Fruit fly (Drosophila melanogaster): ENCODE data around the gene CG11679.
A peak's percentile ranks its signal among the peaks of the same experiment; 100 is the strongest.

CG11679 gene

DNA sequence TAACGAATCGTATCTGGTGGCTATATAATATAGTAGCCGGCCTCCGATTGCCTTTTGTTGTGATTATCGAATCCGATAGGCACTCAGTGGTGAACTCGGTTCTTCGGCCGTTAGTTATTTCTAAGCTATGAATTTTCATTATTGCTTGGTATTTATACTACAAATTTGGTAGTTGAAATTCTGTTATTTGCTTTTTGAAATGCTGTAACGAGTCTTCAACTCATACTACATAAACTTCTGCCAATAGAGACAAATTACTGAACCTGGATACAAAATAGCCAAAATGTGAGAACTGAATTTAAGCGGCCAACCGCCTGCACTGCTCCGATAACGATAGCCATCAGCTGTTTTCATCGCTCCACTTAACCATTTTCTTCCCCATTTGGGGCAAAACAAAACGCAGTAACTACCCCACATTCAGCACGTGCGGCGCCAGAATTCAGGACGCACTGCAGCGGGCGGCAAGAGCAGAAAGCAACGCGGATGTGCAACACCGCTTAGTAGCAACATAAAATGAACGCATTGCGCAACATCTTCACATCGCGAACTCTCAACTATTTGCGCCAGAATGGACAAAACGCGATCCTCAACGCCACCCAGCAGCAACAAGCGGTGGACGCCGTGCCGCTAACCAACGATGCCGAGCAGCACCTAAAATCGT lies at the start of gene CG11679, which contains the start of gene CG8206:
CG11679 (minus strand) TSS at position 65 of the 661 bp plus-strand sequence.
CG8206 (plus strand) TSS at position 341 of the 661 bp plus-strand sequence.
- TF ChIP-seq CTCF (optimal IDR thresholded peaks at IDR 0.05) (no peak), CG8478 (optimal IDR thresholded peaks at IDR 0.05) (no peak)

DNA sequence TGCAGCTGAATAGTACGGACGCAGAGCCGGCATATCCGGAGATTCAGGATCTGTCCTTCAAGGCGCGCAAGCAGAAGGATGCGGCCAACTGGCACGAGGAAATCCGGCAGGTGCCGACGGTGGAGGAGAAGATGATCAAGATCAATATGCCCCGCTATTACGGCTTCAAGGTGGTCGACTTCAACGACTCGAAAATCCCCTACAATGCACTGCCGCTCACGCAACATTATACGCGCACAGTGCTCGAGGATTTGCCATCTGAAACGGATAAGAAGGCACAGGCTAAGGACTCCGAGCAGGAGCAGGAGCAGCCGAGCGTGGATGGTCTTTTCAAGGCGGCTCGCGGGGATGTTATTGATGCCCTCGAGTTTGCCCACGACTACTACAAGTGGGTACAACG lies 47.5 kb upstream of the CG11679 start:
- TF ChIP-seq CTCF (optimal IDR thresholded peaks at IDR 0.05): no peak
- TF ChIP-seq CG8478 (optimal IDR thresholded peaks at IDR 0.05): no peak

DNA sequence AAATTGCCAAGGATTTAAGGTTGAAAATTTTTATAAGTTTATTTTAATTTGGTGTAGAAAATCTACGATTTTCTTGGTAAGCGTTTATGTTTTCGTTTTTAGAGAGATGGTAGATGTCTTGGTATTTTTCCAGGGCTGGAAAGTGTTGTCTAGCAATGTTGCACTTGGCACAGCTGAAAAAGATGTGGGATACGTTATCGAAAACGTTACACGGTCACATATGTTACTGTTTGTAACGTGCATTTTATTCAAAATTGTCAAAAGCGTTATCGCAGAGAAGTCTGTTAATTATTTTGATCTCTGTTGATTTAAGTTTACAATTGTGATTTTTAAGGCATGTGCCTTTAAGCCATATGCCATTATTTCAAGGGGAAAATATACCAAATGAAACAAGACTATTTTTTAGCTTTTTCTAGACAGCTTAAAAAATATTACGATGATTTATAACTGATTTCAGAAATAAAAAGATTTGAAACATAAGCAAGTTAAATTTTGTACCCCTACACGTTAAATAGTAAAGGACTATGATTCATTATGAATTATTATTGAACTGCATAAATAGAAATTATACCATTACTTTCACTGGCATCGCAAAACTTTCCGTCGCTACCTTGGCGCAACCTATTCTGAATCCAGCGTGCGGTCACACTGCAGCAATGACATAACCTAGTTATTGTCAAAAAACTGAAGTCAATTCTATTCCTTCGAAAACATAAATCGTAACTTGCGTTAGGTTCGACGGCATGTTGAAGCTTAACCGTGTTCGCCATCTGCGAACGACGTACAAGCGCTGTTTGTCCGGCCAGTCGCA lies 46.9 kb upstream of the CG11679 start, which contains the start of the genes Paf-AHalpha and mRpS30:
Paf-AHalpha (minus strand) TSS at position 155 of the 811 bp plus-strand sequence.
mRpS30 (plus strand) TSS at position 619 of the 811 bp plus-strand sequence.
- TF ChIP-seq CTCF (optimal IDR thresholded peaks at IDR 0.05): no peak
- TF ChIP-seq CG8478 (optimal IDR thresholded peaks at IDR 0.05): no peak

DNA sequence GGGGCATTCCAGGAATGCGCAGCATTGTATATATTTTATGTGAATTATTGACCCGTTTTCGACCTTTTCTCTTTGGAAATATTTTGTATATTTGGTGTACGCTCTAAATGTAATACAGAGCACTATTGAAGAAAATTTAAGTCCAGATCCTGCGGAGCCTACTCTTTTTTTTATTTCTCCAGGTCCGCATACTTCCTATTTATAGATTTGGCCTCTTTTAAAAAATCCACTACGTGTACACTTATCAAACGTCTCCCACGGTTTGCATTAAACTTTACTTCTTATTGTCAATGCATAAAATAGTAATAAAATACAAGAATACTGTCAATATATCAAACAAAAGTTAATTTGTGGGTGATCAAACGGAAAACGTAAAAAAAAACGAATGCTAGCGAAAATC lies 44.9 kb upstream of the CG11679 start, which contains the start of gene Efhc1.1:
Efhc1.1 (minus strand) TSS at position 101 of the 400 bp plus-strand sequence.
- TF ChIP-seq CG8478 (optimal IDR thresholded peaks at IDR 0.05) (no peak), CTCF (optimal IDR thresholded peaks at IDR 0.05) (no peak)

DNA sequence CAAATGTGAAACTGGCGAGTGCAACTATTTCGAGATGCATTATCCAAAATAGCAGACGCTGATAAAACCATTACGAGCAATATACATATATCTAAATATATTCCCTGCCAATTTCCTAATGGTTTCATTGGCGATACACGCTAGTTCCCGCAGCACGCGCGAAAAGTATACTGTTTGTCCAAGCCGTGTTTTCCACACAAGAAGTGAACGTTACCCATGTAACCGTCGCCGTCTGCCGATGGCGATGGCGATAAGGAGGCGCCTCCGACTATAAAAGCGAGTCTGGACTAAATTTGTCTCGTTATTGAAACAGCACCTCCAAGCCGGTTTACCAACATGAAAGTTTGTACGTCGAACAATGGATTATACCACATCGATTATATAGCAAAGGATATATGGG lies 40.1 kb upstream of the CG11679 start, which contains the start of gene CG43673:
CG43673 (plus strand) TSS at position 301 of the 400 bp plus-strand sequence.
- TF ChIP-seq CTCF (optimal IDR thresholded peaks at IDR 0.05) (no peak), CG8478 (optimal IDR thresholded peaks at IDR 0.05) (no peak)

DNA sequence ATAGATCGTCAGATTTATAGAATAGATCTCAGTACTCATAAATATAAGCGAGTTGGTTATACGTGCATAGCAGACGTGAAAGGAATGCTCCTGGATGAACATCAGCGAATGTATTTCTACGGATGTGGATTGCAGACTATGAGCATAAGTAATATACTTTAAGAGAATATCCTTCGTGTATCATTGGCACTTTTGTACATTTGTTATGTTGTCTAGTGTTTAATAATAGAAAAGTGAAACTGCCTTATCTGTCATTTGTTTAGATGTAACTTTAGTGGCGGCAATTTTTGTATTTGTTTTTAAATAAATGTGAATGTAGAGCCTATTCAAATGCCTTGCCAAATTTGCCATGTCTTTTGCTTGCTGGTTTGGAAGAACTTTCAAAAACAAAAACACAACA lies 33.9 kb upstream of the CG11679 start, which contains the start of gene CG43672:
CG43672 (plus strand) TSS at position 301 of the 400 bp plus-strand sequence.
- no peak for TF ChIP-seq CTCF (optimal IDR thresholded peaks at IDR 0.05)
- no peak for TF ChIP-seq CG8478 (optimal IDR thresholded peaks at IDR 0.05)

DNA sequence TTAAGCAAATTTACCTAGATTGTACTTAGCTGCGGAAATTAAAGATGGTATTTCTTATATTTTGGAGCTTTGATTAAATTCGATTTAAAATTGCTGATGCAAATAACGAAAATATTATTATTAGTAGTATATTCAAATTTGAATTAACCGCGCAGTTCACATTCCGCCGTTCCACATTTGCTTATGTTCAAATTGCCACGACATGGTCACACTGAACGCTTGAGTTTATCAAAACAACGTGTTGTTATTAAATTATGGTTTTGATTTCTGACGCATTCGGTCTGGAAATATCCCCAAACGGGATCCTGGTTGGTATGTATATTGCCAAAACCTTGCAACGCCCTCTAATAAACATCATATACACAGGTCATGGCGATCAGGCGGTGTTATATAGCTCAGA lies 30.7 kb upstream of the CG11679 start, which contains the start of gene CG33172:
CG33172 (plus strand) TSS at position 208 of the 400 bp plus-strand sequence.
- no peak for TF ChIP-seq CG8478 (optimal IDR thresholded peaks at IDR 0.05)
- no peak for TF ChIP-seq CTCF (optimal IDR thresholded peaks at IDR 0.05)

DNA sequence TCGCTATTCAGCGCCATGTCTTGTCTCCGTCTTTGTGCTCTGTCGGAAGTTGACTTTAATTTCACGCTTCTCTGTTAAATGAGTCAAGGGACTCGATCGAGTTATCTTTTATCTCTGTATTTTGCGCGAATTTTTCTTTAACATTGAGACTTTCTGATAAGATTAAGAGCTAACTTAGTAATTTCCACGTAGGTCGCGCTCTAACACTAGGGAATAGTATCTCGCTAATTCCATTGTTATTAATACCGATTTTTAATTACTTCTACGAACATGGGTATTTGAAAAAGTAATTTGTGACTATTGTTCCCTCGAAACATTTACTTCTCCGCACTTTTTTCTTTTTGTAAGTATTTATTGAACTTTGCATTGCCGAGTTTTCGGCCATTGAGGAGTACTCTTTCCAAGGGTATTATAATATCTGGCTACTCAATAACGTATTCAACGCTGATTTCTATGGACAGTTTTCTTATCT lies 27.7 kb upstream of the CG11679 start, which contains the start of gene CG8952:
CG8952 (minus strand) TSS at position 51 of the 472 bp plus-strand sequence.
- TF ChIP-seq CG8478 (optimal IDR thresholded peaks at IDR 0.05) (no peak), CTCF (optimal IDR thresholded peaks at IDR 0.05) (no peak)

DNA sequence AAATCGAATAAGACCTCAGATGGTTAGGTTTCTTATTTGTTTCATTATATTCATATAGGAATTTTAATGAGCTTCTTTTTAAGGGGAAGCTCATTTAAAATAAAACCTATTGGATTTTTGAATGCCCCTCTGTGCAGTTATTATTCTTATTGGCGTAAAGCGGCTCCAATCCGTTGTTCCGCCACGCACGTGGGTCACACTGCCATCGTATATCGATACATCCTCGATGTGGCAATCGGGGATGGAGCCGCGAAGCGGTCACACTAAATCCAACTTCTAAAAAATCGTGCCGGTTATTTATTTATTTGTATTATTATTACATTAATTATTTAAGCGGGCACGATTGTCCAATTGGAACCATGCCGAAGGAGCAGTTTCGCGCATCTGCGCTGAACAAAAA lies 24.0 kb upstream of the CG11679 start, which contains the start of gene Polr3A:
Polr3A (plus strand) TSS at position 234 of the 400 bp plus-strand sequence.
- TF ChIP-seq CG8478 (optimal IDR thresholded peaks at IDR 0.05) (no peak), CTCF (optimal IDR thresholded peaks at IDR 0.05) (no peak)

DNA sequence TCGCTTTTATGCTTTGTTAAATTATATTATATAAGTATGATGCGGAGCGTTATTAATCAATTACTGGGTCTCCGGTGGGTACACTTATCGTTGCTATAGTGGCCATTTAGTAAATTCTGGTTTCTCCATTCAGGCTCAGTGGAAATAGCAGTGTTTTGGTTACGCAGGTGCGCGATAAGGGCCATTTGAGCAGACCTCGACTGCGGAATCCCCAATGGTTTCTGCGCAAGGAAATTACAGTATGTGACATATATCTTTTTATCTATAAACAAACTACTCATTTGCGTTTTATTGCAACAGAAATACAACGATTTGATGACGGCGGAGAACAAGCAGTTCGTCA lies 22.5 kb upstream of the CG11679 start:
- TF ChIP-seq CTCF (optimal IDR thresholded peaks at IDR 0.05) (no peak), CG8478 (optimal IDR thresholded peaks at IDR 0.05) (no peak)

DNA sequence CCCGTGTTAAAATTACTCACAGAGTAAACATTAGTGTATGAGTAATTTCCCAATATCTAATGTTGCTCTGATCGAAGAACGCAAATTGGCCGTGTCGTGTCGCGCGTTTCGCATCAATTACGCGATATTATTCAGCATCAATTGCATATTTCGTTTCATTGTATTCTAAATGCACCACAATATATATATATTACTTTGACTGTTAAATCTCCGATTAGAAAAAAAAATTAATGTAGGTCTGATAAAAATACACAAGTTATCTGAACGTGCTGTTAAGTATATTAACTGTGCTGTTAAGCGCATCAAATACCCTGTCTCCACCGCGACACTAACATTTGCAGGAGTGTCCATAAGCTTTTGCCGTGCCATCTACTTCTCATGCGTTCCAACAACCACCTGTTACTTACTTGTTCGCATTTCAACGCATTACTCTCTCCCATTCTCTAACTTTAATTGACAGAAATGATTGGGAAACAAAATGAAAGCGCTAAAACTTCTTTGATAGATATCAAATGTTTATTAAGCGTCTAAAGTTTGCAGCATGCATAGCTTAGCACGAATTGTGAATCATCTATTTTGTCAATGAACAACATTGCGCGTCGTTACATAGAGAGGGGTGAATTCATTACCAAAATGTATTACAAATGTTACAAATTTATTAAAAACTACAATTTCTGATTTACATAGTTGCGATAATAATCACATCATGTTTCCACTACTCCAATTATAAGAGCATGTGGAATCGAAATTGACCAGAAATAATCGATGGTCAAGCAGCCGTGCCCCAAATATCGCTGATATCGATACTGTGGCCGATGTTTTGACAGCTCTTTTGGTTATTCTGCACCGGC lies 21.9 kb upstream of the CG11679 start, which contains the start of the genes Graf and mRpL3:
Graf (minus strand) TSS at position 287 of the 851 bp plus-strand sequence.
mRpL3 (plus strand) TSS at position 802 of the 851 bp plus-strand sequence.
- TF ChIP-seq CG8478 (optimal IDR thresholded peaks at IDR 0.05) (no peak), CTCF (optimal IDR thresholded peaks at IDR 0.05) (peak in 1 of 2 experiments; percentile 21)

DNA sequence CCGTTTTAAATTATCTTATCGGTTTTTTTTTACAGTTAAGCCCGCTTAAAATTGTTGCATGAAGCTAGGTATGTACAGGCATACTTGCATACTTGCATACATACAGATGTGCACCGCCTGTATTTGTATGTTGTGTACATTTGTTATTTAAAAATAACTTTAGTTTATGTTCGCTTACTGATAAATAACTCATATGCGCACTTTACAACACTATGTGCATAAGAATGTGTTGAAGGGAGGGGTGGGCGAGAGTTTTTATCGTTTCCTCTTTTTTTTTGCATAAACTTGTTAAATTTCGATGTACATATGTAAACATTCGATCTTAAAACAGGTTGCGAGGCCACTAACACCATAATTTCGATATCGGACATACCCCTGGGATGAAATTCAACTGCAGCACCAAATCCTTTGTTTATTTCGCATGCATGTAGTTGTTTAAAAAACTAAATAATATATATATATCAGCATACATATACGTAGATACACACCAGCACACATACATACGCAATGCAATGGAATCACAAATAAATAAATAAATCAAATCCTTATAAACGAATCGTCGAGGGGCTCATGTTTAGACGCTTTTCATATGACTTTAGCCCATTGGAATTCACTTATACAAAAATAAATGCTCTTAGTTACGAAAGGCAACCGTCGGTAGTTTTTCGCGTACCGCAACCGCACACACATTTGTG lies 21.1 kb upstream of the CG11679 start:
- no peak for TF ChIP-seq CTCF (optimal IDR thresholded peaks at IDR 0.05)

DNA sequence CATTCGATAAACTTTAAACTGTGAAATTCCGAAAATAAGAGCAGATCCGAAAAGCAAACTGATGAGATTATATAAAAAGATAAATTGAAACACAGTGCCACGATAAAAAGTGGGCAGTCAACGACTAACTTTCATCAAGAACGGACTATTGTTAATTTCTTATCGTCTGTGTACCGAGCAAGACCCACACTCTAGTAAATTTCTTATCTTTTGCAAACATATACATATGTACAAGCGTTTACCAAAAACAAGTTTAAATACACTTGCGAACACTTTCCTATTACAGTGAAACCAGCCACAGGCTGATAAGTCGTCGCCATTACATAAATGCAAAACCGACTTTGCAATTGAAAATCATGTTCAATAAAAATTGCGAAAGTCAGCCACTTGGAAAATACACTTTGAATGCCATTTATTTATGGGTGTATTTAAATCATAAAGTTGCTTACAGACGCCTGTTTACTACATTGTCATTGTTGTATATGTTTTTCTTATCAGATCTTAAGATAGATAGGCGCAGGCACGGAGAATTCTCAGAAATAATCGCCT lies 20.0 kb upstream of the CG11679 start:
- TF ChIP-seq CG8478 (optimal IDR thresholded peaks at IDR 0.05): no peak
- no peak for TF ChIP-seq CTCF (optimal IDR thresholded peaks at IDR 0.05)

Measured in S2 (cell line).